Worm (Caenorhabditis elegans): ENCODE data around the gene W06D11.2.

- TF ChIP-seq ztf-23 (GFP tag; IDR thresholded peaks at IDR 0.05) (no peak), ref-1 (GFP tag; conservative IDR thresholded peaks at IDR 0.05) (no peak), cog-1 (tag; optimal IDR thresholded peaks at IDR 0.05) (no peak), tab-1 (GFP tag; IDR thresholded peaks at IDR 0.05) (no peak), klf-2 (GFP tag; conservative IDR thresholded peaks at IDR 0.05) (no peak), flt-1 (GFP tag; IDR thresholded peaks at IDR 0.05) (no peak), med-1 (GFP tag; optimal IDR thresholded peaks at IDR 0.05; ENCODE audit: insufficient read depth) (no peak), ztf-29 (GFP tag; IDR thresholded peaks at IDR 0.05) (no peak)
These were observed 44.8 kb upstream of the W06D11.2 start, which contains the start of gene zig-2 for ce11 chrX:12341338-12341737.
